Fruit fly (Drosophila melanogaster): Measurements from ENCODE around the gene mbf1.
A peak's percentile ranks its signal among the peaks of the same experiment; 100 is the strongest.

mbf1 gene

dm6 chr3L:16581201-16581705, 7.0 kb downstream of the mbf1 start, which contains the start of gene Smn:
Gene Smn, minus strand, starts transcription at chr3L:16581547.
- TF ChIP-seq chn (GFP tag; optimal IDR thresholded peaks at IDR 0.05) (peak; percentile 29), danr (GFP tag; IDR thresholded peaks at IDR 0.05) (no peak), dm (GFP tag; optimal IDR thresholded peaks at IDR 0.05) (peak; percentile 2), CG31224 (GFP tag; IDR thresholded peaks at IDR 0.05) (no peak), chif (GFP tag; optimal IDR thresholded peaks at IDR 0.05) (no peak), nerfin-2 (GFP tag; IDR thresholded peaks at IDR 0.05; ENCODE audit: partially characterized antibody) (peak; percentile 89), chinmo (GFP tag; IDR thresholded peaks at IDR 0.05; ENCODE audit: partially characterized antibody) (peak; percentile 78; the same call in 2 of the 4 replicates), B-H2 (GFP tag; optimal IDR thresholded peaks at IDR 0.05) (peak; percentile 55), Jarid2 (GFP tag; optimal IDR thresholded peaks at IDR 0.05) (no peak), ab (GFP tag; optimal IDR thresholded peaks at IDR 0.05) (no peak), CG4617 (GFP tag; optimal IDR thresholded peaks at IDR 0.05; ENCODE audit: borderline replicate concordance) (peak; percentile 43), wor (GFP tag; IDR thresholded peaks at IDR 0.05) (no peak), CG10462 (GFP tag; optimal IDR thresholded peaks at IDR 0.05) (no peak), MBD-R2 (GFP tag; IDR thresholded peaks at IDR 0.05) (peak; percentile 55), Antp (GFP tag; optimal IDR thresholded peaks at IDR 0.05) (peak; percentile 22), hb (GFP tag; IDR thresholded peaks at IDR 0.05; ENCODE audit: partially characterized antibody) (peak; percentile 83), NK7.1 (GFP tag; optimal IDR thresholded peaks at IDR 0.05) (no peak), tup (GFP tag; optimal IDR thresholded peaks at IDR 0.05) (no peak), Oli (tag; optimal IDR thresholded peaks at IDR 0.05) (no peak), gcm (GFP tag; optimal IDR thresholded peaks at IDR 0.05) (no peak), CG11398 (GFP tag; optimal IDR thresholded peaks at IDR 0.05) (no peak), CG10366 (GFP tag; IDR thresholded peaks at IDR 0.05) (no peak), Bdp1 (GFP tag; optimal IDR thresholded peaks at IDR 0.05) (peak; percentile 22), CG1233 (GFP tag; optimal IDR thresholded peaks at IDR 0.05) (peak; percentile 29), gro (GFP tag; optimal IDR thresholded peaks at IDR 0.05) (no peak), Fer1 (GFP tag; optimal IDR thresholded peaks at IDR 0.05) (peak; percentile 32), CG17385 (GFP tag; optimal IDR thresholded peaks at IDR 0.05) (peak; percentile 58), sim (GFP tag; IDR thresholded peaks at IDR 0.05) (no peak), sd (tag; optimal IDR thresholded peaks at IDR 0.05) (peak; percentile 26), CG1832 (GFP tag; optimal IDR thresholded peaks at IDR 0.05) (no peak), CG13424 (tag; optimal IDR thresholded peaks at IDR 0.05) (peak; percentile 49), CG11695 (GFP tag; IDR thresholded peaks at IDR 0.05) (no peak), CG17186 (GFP tag; optimal IDR thresholded peaks at IDR 0.05) (peak; percentile 16), hbn (GFP tag; IDR thresholded peaks at IDR 0.05; ENCODE audit: partially characterized antibody) (peak; percentile 77), CG18599 (GFP tag; optimal IDR thresholded peaks at IDR 0.05) (peak; percentile 69), Nf-YC (tag; optimal IDR thresholded peaks at IDR 0.05) (peak; percentile 21), Nf-YA (GFP tag; IDR thresholded peaks at IDR 0.05) (no peak), Atf3 (GFP tag; optimal IDR thresholded peaks at IDR 0.05) (no peak), CG12219 (GFP tag; optimal IDR thresholded peaks at IDR 0.05) (no peak), ham (GFP tag; IDR thresholded peaks at IDR 0.05) (no peak), eve (GFP tag; optimal IDR thresholded peaks at IDR 0.05) (no peak), ken (GFP tag; IDR thresholded peaks at IDR 0.05) (no peak), CG13296 (GFP tag; optimal IDR thresholded peaks at IDR 0.05) (peak; percentile 27), CG7839 (tag; optimal IDR thresholded peaks at IDR 0.05) (peak; percentile 40), CG14710 (tag; optimal IDR thresholded peaks at IDR 0.05) (peak; percentile 68), rib (GFP tag; IDR thresholded peaks at IDR 0.05) (no peak), az2 (GFP tag; optimal IDR thresholded peaks at IDR 0.05) (no peak), ssp (GFP tag; IDR thresholded peaks at IDR 0.05) (peak; percentile 36; the same call in 1 of the 2 replicates), Gug (GFP tag; IDR thresholded peaks at IDR 0.05) (no peak), Mrtf (GFP tag; IDR thresholded peaks at IDR 0.05) (no peak), phol (tag; optimal IDR thresholded peaks at IDR 0.05) (peak; percentile 59)

Measured in whole organism, embryonic.